Fruit fly (Drosophila melanogaster) whole organism, embryonic: ENCODE measurements around the gene CG33986.

Experiments
- Atf-2 ChIP-seq: fragments of 200-800 bp; sonication (Bioruptor generic); optimal IDR thresholded peaks from 2 replicates; lab custom pipeline; 2016; ENCODE audit warnings: missing biosample characterization, missing genetic modification characterization
- CG10209 ChIP-seq: fragments of 200-800 bp; sonication (Bioruptor generic); optimal IDR thresholded peaks from 3 replicates; lab custom pipeline; 2017; ENCODE audit warnings: missing biosample characterization, mild to moderate bottlenecking, missing genetic modification characterization, missing genetic modification reagents
- CG10366 ChIP-seq: fragments of 200-800 bp; sonication (Bioruptor generic); IDR thresholded peaks from 2 replicates; pipeline ENCODE4 v1.3.6; 2022; ENCODE audit warnings: missing biosample characterization, missing genetic modification characterization
- CG11398 ChIP-seq: fragments of 200-800 bp; sonication (Bioruptor generic); optimal IDR thresholded peaks from 2 replicates; lab custom pipeline; 2016; ENCODE audit warnings: missing biosample characterization, missing genetic modification characterization
- CG12071 ChIP-seq: fragments of 200-800 bp; sonication (Bioruptor generic); optimal IDR thresholded peaks from 3 replicates; lab custom pipeline; 2018; ENCODE audit warnings: missing biosample characterization, mild to moderate bottlenecking, missing genetic modification characterization
- CG12219 ChIP-seq: fragments of 200-800 bp; sonication (Bioruptor generic); optimal IDR thresholded peaks from 3 replicates; lab custom pipeline; 2018; ENCODE audit warnings: missing biosample characterization, mild to moderate bottlenecking, missing genetic modification characterization
- CG12236 ChIP-seq: fragments of 200-800 bp; sonication (Bioruptor generic); optimal IDR thresholded peaks from 2 replicates; lab custom pipeline; 2016; ENCODE audit warnings: missing biosample characterization, missing genetic modification characterization
- CG1233 ChIP-seq: fragments of 200-800 bp; sonication (Bioruptor generic); optimal IDR thresholded peaks from 4 replicates; lab custom pipeline; 2018; ENCODE audit warnings: missing biosample characterization, mild to moderate bottlenecking, missing genetic modification characterization
- CG12659 ChIP-seq: fragments of 200-800 bp; sonication (Bioruptor generic); optimal IDR thresholded peaks from 3 replicates; lab custom pipeline; 2017; ENCODE audit warnings: mild to moderate bottlenecking, missing biosample characterization, missing genetic modification reagents, missing genetic modification characterization
- CG12942 ChIP-seq: fragments of 200-800 bp; sonication (Bioruptor generic); optimal IDR thresholded peaks from 3 replicates; lab custom pipeline; 2016; ENCODE audit warnings: missing biosample characterization, missing genetic modification characterization
- CG14050 ChIP-seq: fragments of 200-800 bp; sonication (Bioruptor generic); IDR thresholded peaks from 3 replicates; pipeline ENCODE4 v1.3.6; 2022; ENCODE audit warnings: missing biosample characterization, missing genetic modification characterization
- CG1529 ChIP-seq: fragments of 200-800 bp; sonication (Bioruptor generic); optimal IDR thresholded peaks from 3 replicates; lab custom pipeline; 2018; ENCODE audit warnings: missing biosample characterization, missing genetic modification characterization
- CG16813 ChIP-seq: fragments of 200-800 bp; sonication (Bioruptor generic); IDR thresholded peaks from 3 replicates; pipeline ENCODE4 v1.3.6; 2022; ENCODE audit warnings: missing biosample characterization, missing genetic modification characterization; ENCODE audit not compliant: partially characterized antibody
- CG17612 ChIP-seq: fragments of 200-800 bp; sonication (Bioruptor generic); IDR thresholded peaks from 2 replicates; pipeline ENCODE4 v1.3.6; 2022; ENCODE audit warnings: missing biosample characterization, missing genetic modification characterization
- CG18011 ChIP-seq: fragments of 200-800 bp; sonication (Bioruptor generic); optimal IDR thresholded peaks from 2 replicates; lab custom pipeline; 2017; ENCODE audit warnings: missing biosample characterization, missing genetic modification characterization, mild to moderate bottlenecking, moderate library complexity, missing genotype
- CG18619 ChIP-seq: fragments of 200-800 bp; sonication (Bioruptor generic); optimal IDR thresholded peaks from 3 replicates; lab custom pipeline; 2017; ENCODE audit warnings: missing biosample characterization, mild to moderate bottlenecking, missing genetic modification characterization
- CG2678 ChIP-seq: fragments of 200-800 bp; sonication (Bioruptor generic); optimal IDR thresholded peaks from 3 replicates; lab custom pipeline; 2019; ENCODE audit warnings: missing biosample characterization, mild to moderate bottlenecking, missing genetic modification characterization, moderate library complexity
- CG30403 ChIP-seq: fragments of 200-800 bp; sonication (Bioruptor generic); optimal IDR thresholded peaks from 3 replicates; lab custom pipeline; 2016; ENCODE audit warnings: missing biosample characterization, missing genetic modification characterization
- CG34376 ChIP-seq: fragments of 200-800 bp; sonication (Bioruptor generic); optimal IDR thresholded peaks from 2 replicates; lab custom pipeline; 2018; ENCODE audit warnings: missing biosample characterization, mild to moderate bottlenecking, missing genetic modification characterization
- CG3838 ChIP-seq: fragments of 200-800 bp; sonication (Bioruptor generic); optimal IDR thresholded peaks from 3 replicates; lab custom pipeline; 2016; ENCODE audit warnings: missing biosample characterization, missing genetic modification characterization
- CG4328 ChIP-seq: fragments of 200-800 bp; sonication (Bioruptor generic); optimal IDR thresholded peaks from 3 replicates; lab custom pipeline; 2017; ENCODE audit warnings: missing biosample characterization, missing genetic modification reagents, missing genetic modification characterization
- CG4424 ChIP-seq: fragments of 200-800 bp; sonication (Bioruptor generic); optimal IDR thresholded peaks from 3 replicates; lab custom pipeline; 2016; ENCODE audit warnings: missing biosample characterization, missing genetic modification characterization
- CG9876 ChIP-seq: fragments of 200-800 bp; sonication (Bioruptor generic); optimal IDR thresholded peaks from 2 replicates; lab custom pipeline; 2016; ENCODE audit warnings: missing biosample characterization, missing genetic modification characterization
- Chrac-16 ChIP-seq: fragments of 200-800 bp; sonication (Bioruptor generic); optimal IDR thresholded peaks from 3 replicates; lab custom pipeline; 2016; ENCODE audit warnings: missing biosample characterization, missing genetic modification characterization
- D ChIP-seq, 2 experiments: fragments of 200-800 bp in 1 of 2; fragments of >200 bp in 1 of 2; sonication (Bioruptor generic) in 1 of 2; optimal IDR thresholded peaks; 2 replicates in 1 of 2; 3 replicates in 1 of 2; lab custom pipeline; 2017; ENCODE audit warnings: mild to moderate bottlenecking in 1 of 2, missing biosample characterization in 1 of 2, missing genetic modification characterization in 1 of 2, missing genetic modification reagents in 1 of 2
- Hmx ChIP-seq: fragments of 200-800 bp; sonication (Bioruptor generic); optimal IDR thresholded peaks from 2 replicates; lab custom pipeline; 2016; ENCODE audit warnings: missing biosample characterization, missing genetic modification characterization
- Mad ChIP-seq: fragments of 200-800 bp; sonication (Bioruptor generic); optimal IDR thresholded peaks from 2 replicates; lab custom pipeline; 2016; ENCODE audit warnings: missing biosample characterization, missing genetic modification characterization
- NC2β ChIP-seq: fragments of 200-800 bp; sonication (Bioruptor generic); optimal IDR thresholded peaks from 2 replicates; lab custom pipeline; 2016; ENCODE audit warnings: missing biosample characterization, missing genetic modification characterization
- Optix ChIP-seq: fragments of 200-800 bp; sonication (Bioruptor generic); IDR thresholded peaks from 3 replicates; pipeline ENCODE4 v1.3.6; 2022; ENCODE audit warnings: missing biosample characterization, missing genetic modification characterization
- Ravus ChIP-seq: fragments of 200-800 bp; sonication (Bioruptor generic); IDR thresholded peaks from 2 replicates; pipeline ENCODE4 v1.3.6; 2022; ENCODE audit warnings: missing biosample characterization, missing genetic modification characterization
- Side ChIP-seq: fragments of 200-800 bp; sonication (Bioruptor generic); optimal IDR thresholded peaks from 2 replicates; lab custom pipeline; 2016; ENCODE audit warnings: missing biosample characterization, missing genetic modification characterization
- Sin3A ChIP-seq: fragments of >200 bp; optimal IDR thresholded peaks from 2 replicates; lab custom pipeline; 2018
- YL-1 ChIP-seq: fragments of 200-800 bp; sonication (Bioruptor generic); optimal IDR thresholded peaks from 3 replicates; lab custom pipeline; 2017; ENCODE audit warnings: missing biosample characterization, mild to moderate bottlenecking, missing genetic modification characterization
- amos ChIP-seq: fragments of 200-800 bp; sonication (Bioruptor generic); IDR thresholded peaks from 2 replicates; pipeline ENCODE4 v1.3.6; 2022; ENCODE audit warnings: missing biosample characterization, missing genetic modification characterization; ENCODE audit not compliant: partially characterized antibody
- ato ChIP-seq: fragments of 200-800 bp; sonication (Bioruptor generic); IDR thresholded peaks from 2 replicates; pipeline ENCODE4 v1.3.6; 2022; ENCODE audit warnings: missing biosample characterization, missing genetic modification characterization; ENCODE audit not compliant: partially characterized antibody
- bigmax ChIP-seq: fragments of 200-800 bp; sonication (Bioruptor generic); optimal IDR thresholded peaks from 2 replicates; lab custom pipeline; 2018; ENCODE audit warnings: missing biosample characterization, mild to moderate bottlenecking, missing genetic modification characterization
- chif ChIP-seq, 2 experiments: fragments of 200-800 bp; sonication (Bioruptor generic); optimal IDR thresholded peaks; 3 replicates each; lab custom pipeline; 2016; ENCODE audit warnings: missing biosample characterization in 2 of 2, missing genetic modification characterization in 2 of 2
- ci ChIP-seq: fragments of 200-800 bp; sonication (Bioruptor generic); IDR thresholded peaks from 3 replicates; pipeline ENCODE4 v1.3.6; 2022; ENCODE audit warnings: missing biosample characterization, missing genetic modification characterization
- da ChIP-seq: fragments of 200-800 bp; sonication (Bioruptor generic); optimal IDR thresholded peaks from 2 replicates; lab custom pipeline; 2016; ENCODE audit warnings: missing biosample characterization, missing genetic modification characterization
- ems ChIP-seq: fragments of 200-800 bp; sonication (Bioruptor generic); optimal IDR thresholded peaks from 3 replicates; lab custom pipeline; 2016; ENCODE audit warnings: missing biosample characterization, missing genetic modification characterization
- gcm2 ChIP-seq: fragments of 200-800 bp; sonication (Bioruptor generic); optimal IDR thresholded peaks from 2 replicates; lab custom pipeline; 2016; ENCODE audit warnings: missing biosample characterization, missing genetic modification characterization
- her ChIP-seq: fragments of 200-800 bp; sonication (Bioruptor generic); optimal IDR thresholded peaks from 2 replicates; lab custom pipeline; 2016; ENCODE audit warnings: missing biosample characterization, missing genetic modification characterization
- jigr1 ChIP-seq: fragments of 200-800 bp; sonication (Bioruptor generic); IDR thresholded peaks from 3 replicates; pipeline ENCODE4 v1.3.6; 2022; ENCODE audit warnings: missing biosample characterization, missing genetic modification characterization
- kni ChIP-seq: fragments of 200-800 bp; sonication (Bioruptor generic); optimal IDR thresholded peaks from 3 replicates; lab custom pipeline; 2017; ENCODE audit warnings: mild to moderate bottlenecking, missing biosample characterization, missing genetic modification reagents, missing genetic modification characterization
- lab ChIP-seq: fragments of 200-800 bp; sonication (Bioruptor generic); optimal IDR thresholded peaks from 3 replicates; lab custom pipeline; 2017; ENCODE audit warnings: missing biosample characterization, missing genetic modification characterization, mild to moderate bottlenecking, moderate library complexity, missing genetic modification reagents
- lmd ChIP-seq: fragments of 200-800 bp; sonication (Bioruptor generic); IDR thresholded peaks from 2 replicates; pipeline ENCODE4 v1.3.6; 2022; ENCODE audit warnings: missing biosample characterization, missing genetic modification characterization
- oc ChIP-seq: fragments of 200-800 bp; sonication (Bioruptor generic); optimal IDR thresholded peaks from 2 replicates; lab custom pipeline; 2018; ENCODE audit warnings: missing biosample characterization, mild to moderate bottlenecking, missing genetic modification characterization, moderate library complexity
- schlank ChIP-seq: fragments of 200-800 bp; sonication (Bioruptor generic); optimal IDR thresholded peaks from 2 replicates; lab custom pipeline; 2018; ENCODE audit warnings: missing biosample characterization, mild to moderate bottlenecking, missing genetic modification characterization
- trem ChIP-seq: fragments of 200-800 bp; optimal IDR thresholded peaks from 3 replicates; lab custom pipeline; 2019; ENCODE audit warnings: missing biosample characterization, mild to moderate bottlenecking, missing genetic modification characterization, moderate library complexity
- vfl ChIP-seq: fragments of 200-800 bp; sonication (Bioruptor generic); optimal IDR thresholded peaks from 2 replicates; lab custom pipeline; 2016; ENCODE audit warnings: missing biosample characterization, missing genetic modification characterization
- zfh2 ChIP-seq: fragments of 200-800 bp; sonication (Bioruptor generic); optimal IDR thresholded peaks from 2 replicates; lab custom pipeline; 2016; ENCODE audit warnings: missing biosample characterization, missing genetic modification characterization

Gene CG33986

dm6 chr3L:15508233-15508632, 16.8 kb downstream of the CG33986 start, which contains the start of gene CG7841 (continued):
- TF ChIP-seq Chrac-16 (GFP tag; lab: Kevin White, UChicago) (peak; percentile 96), CG18619 (GFP tag; lab: Kevin White, UChicago) (peak; percentile 97), CG10209 (GFP tag; lab: Kevin White, UChicago) (peak; percentile 97), amos (GFP tag; lab: Robert Waterston, UW) (no peak), CG34376 (peak; percentile 99), Sin3A (lab: Kevin White, UChicago) (no peak), zfh2 (GFP tag; lab: Kevin White, UChicago) (peak; percentile 95), CG14050 (GFP tag; lab: Robert Waterston, UW) (peak; percentile 96), chif (GFP tag; optimal IDR thresholded peaks at IDR 0.05; lab: Kevin White, UChicago) (peak; percentile 97 to 98), Hmx (GFP tag; lab: Kevin White, UChicago) (peak; percentile 93), ci (peak; percentile 99), lmd (GFP tag; lab: Robert Waterston, UW) (peak; percentile 95), Atf-2 (GFP tag; lab: Kevin White, UChicago) (peak; percentile 94), Side (GFP tag; lab: Kevin White, UChicago) (peak; percentile 98), CG12219 (peak; percentile 99), bigmax (GFP tag; lab: Kevin White, UChicago) (peak; percentile 80), schlank (tag; lab: Kevin White, UChicago) (peak; percentile 97), CG1233 (GFP tag; lab: Kevin White, UChicago) (peak; percentile 98), Ravus (GFP tag; lab: Robert Waterston, UW) (peak; percentile 75; the same call in 1 of the 2 replicates), CG10366 (GFP tag; lab: Robert Waterston, UW) (peak; percentile 94), Mad (GFP tag; lab: Kevin White, UChicago) (peak; percentile 97), ems (GFP tag; lab: Kevin White, UChicago) (peak; percentile 97), CG18011 (GFP tag; lab: Kevin White, UChicago) (peak; percentile 91), CG2678 (tag; lab: Kevin White, UChicago) (peak; percentile 99), CG9876 (GFP tag; lab: Kevin White, UChicago) (peak; percentile 86), CG1529 (GFP tag; lab: Kevin White, UChicago) (peak; percentile 96), vfl (GFP tag; lab: Kevin White, UChicago) (peak; percentile 96), CG12942 (peak; percentile 94), gcm2 (GFP tag; lab: Kevin White, UChicago) (peak; percentile 96), her (peak; percentile 96), D (optimal IDR thresholded peaks at IDR 0.05; lab: Kevin White, UChicago) (no peak), D (GFP tag; optimal IDR thresholded peaks at IDR 0.05; lab: Kevin White, UChicago) (peak; percentile 97), ato (GFP tag; lab: Robert Waterston, UW) (no peak), CG4328 (peak; percentile 99), CG3838 (peak; percentile 91), Optix (peak; percentile 94; the same call in 2 of the 3 replicates), da (GFP tag; lab: Kevin White, UChicago) (peak; percentile 94), CG12236 (GFP tag; lab: Kevin White, UChicago) (peak; percentile 96), CG11398 (GFP tag; lab: Kevin White, UChicago) (peak; percentile 96), kni (GFP tag; lab: Kevin White, UChicago) (peak; percentile 96), lab (GFP tag; lab: Kevin White, UChicago) (peak; percentile 99), YL-1 (GFP tag; lab: Kevin White, UChicago) (peak; percentile 95), NC2β (GFP tag; lab: Kevin White, UChicago) (peak; percentile 98), CG12659 (peak; percentile 99), CG17612 (GFP tag; lab: Robert Waterston, UW) (peak; percentile 83; the same call in 1 of the 2 replicates), trem (tag; lab: Kevin White, UChicago) (peak; percentile 97), jigr1 (GFP tag; lab: Robert Waterston, UW) (no peak; the same call in 1 of the 3 replicates), CG4424 (GFP tag; lab: Kevin White, UChicago) (peak; percentile 97), oc (tag; lab: Kevin White, UChicago) (peak; percentile 97), CG30403 (peak; percentile 97), CG12071 (GFP tag; lab: Kevin White, UChicago) (peak; percentile 98), CG16813 (GFP tag; lab: Robert Waterston, UW) (no peak)
